Worm (Caenorhabditis elegans) whole organism, L3 larva: ENCODE data around the gene cest-31.

Source experiments
- ZK546.5 ChIP-seq: sonication (generic microtip); optimal IDR thresholded peaks from 2 replicates; lab custom pipeline; 2017; ENCODE audit warnings: missing biosample characterization, missing genetic modification characterization
- aly-2 ChIP-seq: fragments of 150-350 bp; optimal IDR thresholded peaks from 2 replicates; lab custom pipeline; 2014; ENCODE audit warnings: missing biosample characterization, missing genetic modification characterization
- ceh-16 ChIP-seq: sonication (generic microtip); optimal IDR thresholded peaks from 2 replicates; lab custom pipeline; 2017; ENCODE audit warnings: missing biosample characterization, missing genetic modification characterization
- ceh-28 ChIP-seq: fragments of 150-350 bp; optimal IDR thresholded peaks from 2 replicates; lab custom pipeline; 2014; ENCODE audit warnings: missing biosample characterization, missing genetic modification reagents, missing genetic modification characterization
- ceh-82 ChIP-seq: fragments of 150-350 bp; optimal IDR thresholded peaks from 2 replicates; lab custom pipeline; 2014; ENCODE audit warnings: missing biosample characterization, missing genetic modification characterization
- ceh-9 ChIP-seq: sonication (generic microtip); optimal IDR thresholded peaks from 2 replicates; lab custom pipeline; 2018; ENCODE audit warnings: missing biosample characterization, missing genetic modification characterization
- egl-5 ChIP-seq: fragments of 150-350 bp; optimal IDR thresholded peaks from 2 replicates; lab custom pipeline; 2017; ENCODE audit warnings: missing biosample characterization, missing genetic modification reagents, missing genetic modification characterization, inconsistent platforms
- elt-1 ChIP-seq: fragments of 150-350 bp; optimal IDR thresholded peaks from 2 replicates; lab custom pipeline; 2014; ENCODE audit warnings: missing biosample characterization, missing genetic modification characterization
- elt-2 ChIP-seq: sonication (generic microtip); optimal IDR thresholded peaks from 2 replicates; lab custom pipeline; 2016; ENCODE audit warnings: missing genetic modification reagents, mild to moderate bottlenecking, missing genetic modification characterization, missing compliant biosample characterization
- elt-3 ChIP-seq, 3 experiments: fragments of 150-350 bp in 1 of 3; sonication (generic microtip) in 2 of 3; optimal IDR thresholded peaks; 2 replicates in 2 of 3; 4 replicates in 1 of 3; lab custom pipeline; 2014 to 2017; ENCODE audit warnings: missing biosample characterization in 3 of 3, missing genetic modification characterization in 3 of 3
- eor-1 ChIP-seq, 2 experiments: fragments of 150-350 bp; optimal IDR thresholded peaks; 2 replicates each; lab custom pipeline; 2014 to 2018; ENCODE audit warnings: missing biosample characterization in 2 of 2, missing genetic modification characterization in 2 of 2
- fkh-2 ChIP-seq: fragments of 150-350 bp; optimal IDR thresholded peaks from 2 replicates; lab custom pipeline; 2014; ENCODE audit warnings: missing biosample characterization, missing genetic modification reagents, missing genetic modification characterization
- fos-1 ChIP-seq: fragments of 150-350 bp; optimal IDR thresholded peaks from 2 replicates; lab custom pipeline; 2014; ENCODE audit warnings: missing biosample characterization, missing genetic modification characterization
- hmg-11 ChIP-seq: sonication (generic microtip); optimal IDR thresholded peaks from 2 replicates; lab custom pipeline; 2016; ENCODE audit warnings: missing genetic modification characterization, missing compliant biosample characterization
- jun-1 ChIP-seq: fragments of 150-350 bp; optimal IDR thresholded peaks from 2 replicates; lab custom pipeline; 2014; ENCODE audit warnings: missing biosample characterization, missing genetic modification reagents, missing genetic modification characterization
- lin-15B ChIP-seq: fragments of 150-350 bp; optimal IDR thresholded peaks from 2 replicates; lab custom pipeline; 2014; ENCODE audit warnings: missing biosample characterization, missing genetic modification characterization
- lin-39 ChIP-seq: fragments of 150-350 bp; optimal IDR thresholded peaks from 2 replicates; lab custom pipeline; 2018; ENCODE audit warnings: missing biosample characterization, missing genetic modification reagents, missing genetic modification characterization
- lsy-12 ChIP-seq: sonication (generic microtip); optimal IDR thresholded peaks from 2 replicates; lab custom pipeline; 2016; ENCODE audit warnings: mild to moderate bottlenecking, missing genetic modification characterization, missing compliant biosample characterization
- nfya-1 ChIP-seq: sonication (generic microtip); optimal IDR thresholded peaks from 2 replicates; lab custom pipeline; 2017; ENCODE audit warnings: missing genetic modification characterization, mild to moderate bottlenecking, missing compliant biosample characterization, antibody characterized with exemption, moderate library complexity; ENCODE audit not compliant: insufficient read depth
- nhr-11 ChIP-seq: fragments of 150-350 bp; optimal IDR thresholded peaks from 2 replicates; lab custom pipeline; 2014; ENCODE audit warnings: missing biosample characterization, missing genetic modification characterization
- nhr-23 ChIP-seq: fragments of 150-350 bp; optimal IDR thresholded peaks from 2 replicates; lab custom pipeline; 2014; ENCODE audit warnings: missing biosample characterization, missing genetic modification reagents, missing genetic modification characterization
- nhr-237 ChIP-seq: fragments of 150-350 bp; optimal IDR thresholded peaks from 2 replicates; lab custom pipeline; 2014; ENCODE audit warnings: missing biosample characterization, missing genetic modification characterization
- nhr-28 ChIP-seq: fragments of 150-350 bp; optimal IDR thresholded peaks from 2 replicates; lab custom pipeline; 2014; ENCODE audit warnings: missing biosample characterization, missing genetic modification characterization
- nhr-43 ChIP-seq: sonication (generic microtip); optimal IDR thresholded peaks from 2 replicates; lab custom pipeline; 2016; ENCODE audit warnings: mild to moderate bottlenecking, missing genetic modification characterization, missing compliant biosample characterization; ENCODE audit not compliant: poor library complexity, severe bottlenecking
- nhr-67 ChIP-seq: fragments of 150-350 bp; optimal IDR thresholded peaks from 2 replicates; lab custom pipeline; 2014; ENCODE audit warnings: missing biosample characterization, missing genetic modification characterization
- nhr-77 ChIP-seq: fragments of 150-350 bp; optimal IDR thresholded peaks from 2 replicates; lab custom pipeline; 2014; ENCODE audit warnings: missing biosample characterization, missing genetic modification characterization
- pha-4 ChIP-seq: fragments of 150-350 bp; optimal IDR thresholded peaks from 2 replicates; lab custom pipeline; 2014; ENCODE audit warnings: missing biosample characterization, missing genetic modification reagents, missing genetic modification characterization
- pqm-1 ChIP-seq: fragments of 150-350 bp; optimal IDR thresholded peaks from 2 replicates; lab custom pipeline; 2017; ENCODE audit warnings: missing biosample characterization, missing genetic modification characterization, inconsistent platforms
- sea-2 ChIP-seq: fragments of 150-350 bp; sonication (generic microtip); optimal IDR thresholded peaks from 4 replicates; lab custom pipeline; 2014; ENCODE audit warnings: missing biosample characterization, missing genetic modification reagents, missing genetic modification characterization
- tbx-2 ChIP-seq: sonication (generic microtip); optimal IDR thresholded peaks from 2 replicates; lab custom pipeline; 2016; ENCODE audit warnings: mild to moderate bottlenecking, missing genetic modification characterization, missing compliant biosample characterization
- unc-39 ChIP-seq: sonication (generic microtip); optimal IDR thresholded peaks from 4 replicates; lab custom pipeline; 2017; ENCODE audit warnings: missing biosample characterization, missing genetic modification characterization
- unc-62 ChIP-seq: fragments of 150-350 bp; sonication (generic microtip); optimal IDR thresholded peaks from 4 replicates; lab custom pipeline; 2014; ENCODE audit warnings: missing biosample characterization, missing genetic modification reagents, missing genetic modification characterization
- ztf-4 ChIP-seq: fragments of 150-350 bp; optimal IDR thresholded peaks from 2 replicates; lab custom pipeline; 2014; ENCODE audit warnings: missing biosample characterization, missing genetic modification characterization

cest-31 gene

DNA sequence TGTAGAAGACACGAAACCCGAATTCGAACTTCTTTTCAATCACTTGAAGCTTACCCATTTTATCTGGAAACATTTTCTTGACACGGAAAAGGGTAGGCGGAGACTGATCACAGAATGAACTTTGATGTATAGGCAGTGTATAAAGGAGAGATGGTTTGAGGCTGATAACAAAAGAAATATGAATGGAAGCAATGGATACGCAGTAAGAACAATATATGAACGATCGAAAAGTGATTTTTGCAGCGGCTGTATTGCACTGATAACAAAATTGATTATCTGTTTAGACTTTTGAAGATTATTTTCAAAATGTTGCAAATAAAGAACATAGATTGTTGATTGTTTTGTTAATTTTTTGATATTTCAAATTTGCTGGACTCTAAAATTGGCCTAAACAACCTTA lies 8.3 kb upstream of the cest-31 start, which contains the start of gene pmp-5:
Gene pmp-5 (minus strand): TSS at position 63 of the 400 bp plus-strand sequence.
- peak; percentile 14 for TF ChIP-seq jun-1 (tag; lab: Kevin White, UChicago)
- no peak for TF ChIP-seq aly-2 (tag; lab: Kevin White, UChicago)
- TF ChIP-seq pqm-1 (tag; lab: Kevin White, UChicago), result peak; percentile 83
- TF ChIP-seq tbx-2 (tag; lab: Kevin White, UChicago), result no peak
- TF ChIP-seq fkh-2, result no peak
- peak; percentile 89 for TF ChIP-seq elt-2
- TF ChIP-seq nfya-1, result no peak

DNA sequence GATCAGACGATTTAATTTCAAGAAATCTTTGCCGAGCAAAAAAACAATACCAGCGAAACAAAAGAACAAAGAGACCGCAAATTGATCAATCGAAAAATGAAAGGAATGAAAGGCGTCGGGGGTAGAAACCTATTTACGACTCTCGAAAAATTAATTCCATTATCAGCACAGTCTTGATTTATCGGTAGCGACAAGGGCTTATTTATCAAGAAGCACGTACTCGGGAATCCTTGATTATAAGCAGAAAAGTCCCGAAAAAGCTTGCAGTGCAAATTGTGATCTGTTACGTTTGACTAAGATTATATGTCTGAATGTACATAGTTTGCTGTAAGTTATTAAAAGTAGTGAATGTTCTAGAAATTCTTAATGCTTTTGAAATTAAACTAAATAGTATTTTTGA lies 7.5 kb upstream of the cest-31 start:
- TF ChIP-seq elt-2, result peak; percentile 58
- TF ChIP-seq ceh-82 (tag; lab: Kevin White, UChicago), result no peak
- TF ChIP-seq pqm-1 (tag; lab: Kevin White, UChicago), result peak; percentile 76
- no peak for TF ChIP-seq aly-2 (tag; lab: Kevin White, UChicago)

DNA sequence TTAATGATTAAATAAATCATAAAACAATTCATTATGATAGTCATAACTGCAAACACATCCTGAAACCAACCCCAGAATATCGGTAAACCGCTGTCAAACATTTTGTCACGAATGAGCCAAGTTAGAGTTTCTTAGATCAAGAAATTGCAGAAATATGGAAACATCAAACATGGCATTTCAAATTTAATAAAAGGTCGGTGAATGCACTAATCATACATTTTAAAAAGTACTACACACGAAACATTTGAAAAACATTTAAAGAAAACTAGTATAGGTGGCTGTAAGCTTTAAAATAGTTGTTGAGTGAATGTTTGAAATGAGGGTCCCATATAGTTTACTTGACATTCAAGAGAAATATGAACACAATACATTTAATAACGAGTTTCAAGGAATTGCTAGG lies 5.3 kb upstream of the cest-31 start, which contains the start of gene str-180:
Gene str-180 (minus strand): TSS at position 101 of the 400 bp plus-strand sequence.
- no peak for TF ChIP-seq nhr-43 (tag; lab: Kevin White, UChicago)
- no peak for TF ChIP-seq nhr-23
- TF ChIP-seq lsy-12, result no peak
- TF ChIP-seq egl-5 (tag; lab: Kevin White, UChicago), result no peak
- TF ChIP-seq nhr-237 (tag; lab: Kevin White, UChicago), result no peak
- no peak for TF ChIP-seq elt-3 (tag; optimal IDR thresholded peaks at IDR 0.05; lab: Kevin White, UChicago)
- no peak for TF ChIP-seq jun-1 (tag; lab: Kevin White, UChicago)
- no peak for TF ChIP-seq nhr-11 (tag; lab: Kevin White, UChicago)
- no peak for TF ChIP-seq elt-1

DNA sequence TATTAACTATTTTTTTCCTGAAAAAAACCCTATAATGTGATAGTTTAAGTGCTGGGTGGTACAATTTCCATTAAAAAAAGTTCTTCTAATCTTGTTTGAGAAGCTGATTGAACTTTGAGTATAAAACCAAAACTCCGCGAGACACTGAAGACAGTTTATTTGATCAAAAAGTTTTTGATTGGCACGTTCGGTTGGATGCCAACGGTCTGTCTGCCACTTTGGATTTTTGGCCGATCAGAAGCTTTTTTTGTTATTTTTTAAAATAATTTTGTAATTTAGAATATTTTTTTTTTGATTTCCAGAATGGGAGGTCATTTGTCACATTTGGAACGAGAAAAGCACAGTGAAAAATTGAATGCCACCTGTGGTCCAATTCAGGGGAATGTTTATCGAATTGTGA lies 4.5 kb upstream of the cest-31 start, which contains the start of gene cest-28:
Gene cest-28 (plus strand): TSS at position 301 of the 400 bp plus-strand sequence.
- no peak for TF ChIP-seq nhr-67 (tag; lab: Kevin White, UChicago)
- TF ChIP-seq sea-2 (GFP tag; lab: Kevin White, UChicago), result no peak
- no peak for TF ChIP-seq ceh-16 (tag; lab: Kevin White, UChicago)
- TF ChIP-seq nhr-11 (tag; lab: Kevin White, UChicago), result no peak
- TF ChIP-seq elt-3 (tag; optimal IDR thresholded peaks at IDR 0.05; lab: Kevin White, UChicago), result no peak
- no peak for TF ChIP-seq unc-39 (tag; lab: Kevin White, UChicago)
- no peak for TF ChIP-seq pha-4
- no peak for TF ChIP-seq elt-1
- no peak for TF ChIP-seq eor-1 (tag; optimal IDR thresholded peaks at IDR 0.05; lab: Kevin White, UChicago)
- no peak for TF ChIP-seq nhr-237 (tag; lab: Kevin White, UChicago)
- TF ChIP-seq lin-15B (tag; lab: Kevin White, UChicago), result no peak
- TF ChIP-seq lsy-12, result no peak
- TF ChIP-seq hmg-11 (tag; lab: Kevin White, UChicago), result no peak
- TF ChIP-seq ceh-9 (tag; lab: Kevin White, UChicago), result no peak
- TF ChIP-seq egl-5 (tag; lab: Kevin White, UChicago), result no peak
- TF ChIP-seq nhr-23, result no peak
- TF ChIP-seq fos-1 (tag; lab: Kevin White, UChicago), result no peak
- TF ChIP-seq nhr-28, result no peak
- TF ChIP-seq ZK546.5 (tag; lab: Kevin White, UChicago), result no peak

DNA sequence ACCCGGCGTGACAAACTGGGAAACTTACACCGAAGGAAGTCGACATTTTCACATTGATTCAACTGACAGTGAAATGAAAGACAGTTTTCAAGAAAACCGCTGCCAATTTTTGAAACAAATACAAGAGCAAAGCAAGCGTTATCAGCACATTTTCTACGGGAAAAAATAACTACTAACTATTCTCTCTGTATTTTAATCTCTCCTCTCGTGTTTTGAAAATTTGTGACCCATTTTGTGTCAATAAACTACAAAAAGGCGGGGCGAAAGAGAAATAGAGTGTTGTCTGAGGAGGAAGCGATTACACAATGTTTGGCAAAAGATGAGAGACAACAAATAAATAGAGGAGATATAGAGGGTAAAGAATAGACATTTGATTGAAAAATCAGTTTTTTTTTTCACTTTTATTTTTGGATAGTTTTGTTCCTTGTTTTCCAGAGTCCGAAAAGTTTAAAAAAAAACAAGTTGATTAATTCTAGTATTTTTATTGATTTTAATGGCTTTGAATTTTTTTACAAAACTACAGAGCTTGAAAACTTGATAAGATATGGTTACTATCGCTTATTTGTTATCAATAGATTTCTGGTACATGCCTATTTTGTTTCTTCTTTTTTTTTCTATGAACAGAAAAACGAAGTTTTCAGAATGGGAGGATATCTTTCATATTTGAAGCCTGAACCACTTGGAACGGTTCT lies 2.2 kb downstream of the cest-31 start, which contains the start of gene cest-34:
Gene cest-34 (plus strand): TSS at position 642 of the 692 bp plus-strand sequence.
- peak; percentile 87 for TF ChIP-seq pha-4
- TF ChIP-seq aly-2 (tag; lab: Kevin White, UChicago), result no peak
- TF ChIP-seq nhr-77, result no peak
- TF ChIP-seq ceh-16 (tag; lab: Kevin White, UChicago), result no peak
- TF ChIP-seq ztf-4 (tag; lab: Kevin White, UChicago), result no peak
- TF ChIP-seq elt-2, result peak; percentile 18

DNA sequence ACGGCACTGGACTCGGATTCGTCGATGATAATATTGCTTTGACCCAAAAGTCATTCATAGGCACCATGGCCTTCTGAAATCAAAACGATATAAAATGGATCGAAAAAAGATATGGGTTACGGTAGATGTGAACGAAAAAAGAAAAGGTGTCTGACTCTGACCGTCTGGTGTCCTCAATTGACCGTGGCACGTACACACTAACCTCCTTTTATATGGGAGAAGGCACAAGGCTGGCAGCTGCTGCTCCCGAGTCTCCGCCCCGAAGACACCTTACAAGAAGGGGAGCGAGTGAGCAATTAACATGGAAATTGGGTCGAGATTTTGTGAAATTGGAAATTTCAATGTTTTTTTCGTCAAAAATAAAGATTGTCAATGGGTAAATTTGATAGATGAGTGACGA lies 7.4 kb downstream of the cest-31 start, which contains the start of gene egl-46:
Gene egl-46 (minus strand): TSS at position 73 of the 400 bp plus-strand sequence.
- TF ChIP-seq nhr-11 (tag; lab: Kevin White, UChicago) (no peak), eor-1 (tag; optimal IDR thresholded peaks at IDR 0.05; lab: Kevin White, UChicago) (no peak), unc-62 (GFP tag; lab: Kevin White, UChicago) (no peak), unc-39 (tag; lab: Kevin White, UChicago) (no peak), ceh-28 (tag; lab: Kevin White, UChicago) (no peak), nhr-43 (tag; lab: Kevin White, UChicago) (no peak), nhr-237 (tag; lab: Kevin White, UChicago) (no peak), lin-39 (tag; lab: Kevin White, UChicago) (no peak)
